Worm (Caenorhabditis elegans) whole organism, L4 larva: ENCODE data around the gene jbts-14.

ENCODE experiments used
- T20F7.1 ChIP-seq: fragments of 200-800 bp; sonication (Bioruptor generic); optimal IDR thresholded peaks from 2 replicates; lab custom pipeline; 2018; ENCODE audit warnings: mild to moderate bottlenecking, missing genetic modification characterization, missing compliant biosample characterization
- ama-1 ChIP-seq: fragments of 150-350 bp; optimal IDR thresholded peaks from 2 replicates; lab custom pipeline; 2014; ENCODE audit warnings: inconsistent platforms, mixed read lengths
- daf-19 ChIP-seq: fragments of 200-800 bp; sonication (Bioruptor generic); conservative IDR thresholded peaks from 2 replicates; pipeline ENCODE4 v1.3.6; 2022; ENCODE audit warnings: missing genetic modification characterization, missing compliant biosample characterization
- egl-27 ChIP-seq: sonication (generic microtip); optimal IDR thresholded peaks from 3 replicates; lab custom pipeline; 2017; ENCODE audit warnings: missing biosample characterization, missing genetic modification reagents, missing genetic modification characterization
- lin-15B ChIP-seq: fragments of 150-350 bp; sonication (generic microtip); optimal IDR thresholded peaks from 3 replicates; lab custom pipeline; 2014; ENCODE audit warnings: missing biosample characterization, missing genetic modification characterization
- lir-3 ChIP-seq: sonication (generic microtip); optimal IDR thresholded peaks from 2 replicates; lab custom pipeline; 2016; ENCODE audit warnings: mild to moderate bottlenecking, missing genetic modification characterization, missing compliant biosample characterization
- nhr-11 ChIP-seq: fragments of 150-350 bp; optimal IDR thresholded peaks from 2 replicates; lab custom pipeline; 2014; ENCODE audit warnings: missing biosample characterization, missing genetic modification characterization
- nhr-76 ChIP-seq: fragments of 150-350 bp; optimal IDR thresholded peaks from 2 replicates; lab custom pipeline; 2014; ENCODE audit warnings: missing biosample characterization, missing genetic modification characterization
- pha-4 ChIP-seq, 2 experiments: fragments of 150-350 bp in 1 of 2; fragments of 200-800 bp in 1 of 2; sonication (Bioruptor generic) in 1 of 2; IDR thresholded peaks in 1 of 2; optimal IDR thresholded peaks in 1 of 2; 2 replicates each; pipeline versions ENCODE4 v1.3.6 to Lab custom; 2014 to 2022; ENCODE audit warnings: missing genetic modification characterization in 2 of 2, missing genetic modification reagents in 2 of 2, missing biosample characterization in 1 of 2, missing compliant biosample characterization in 1 of 2
- sdz-12 ChIP-seq: fragments of 200-800 bp; sonication (Bioruptor generic); optimal IDR thresholded peaks from 2 replicates; lab custom pipeline; 2018; ENCODE audit warnings: mild to moderate bottlenecking, missing genetic modification characterization, missing compliant biosample characterization

ce11 chrX:8712662-8713061 lies 8.6 kb downstream of the jbts-14 start:
- TF ChIP-seq pha-4 (GFP tag; IDR thresholded peaks at IDR 0.05; lab: Robert Waterston, UW): no peak
- TF ChIP-seq pha-4 (tag; optimal IDR thresholded peaks at IDR 0.05; lab: Kevin White, UChicago): no peak
- TF ChIP-seq daf-19 (GFP tag; lab: Robert Waterston, UW): no peak
- TF ChIP-seq lin-15B (tag; lab: Kevin White, UChicago): no peak
- TF ChIP-seq egl-27 (tag; lab: Kevin White, UChicago): no peak
- no peak for TF ChIP-seq lir-3 (tag; lab: Kevin White, UChicago)
- TF ChIP-seq nhr-76: no peak
- TF ChIP-seq T20F7.1 (GFP tag; lab: Kevin White, UChicago): no peak
- TF ChIP-seq ama-1 (lab: Kevin White, UChicago): no peak
- no peak for TF ChIP-seq nhr-11 (tag; lab: Kevin White, UChicago)
- TF ChIP-seq sdz-12 (GFP tag; lab: Kevin White, UChicago): no peak
